Fruit fly (Drosophila melanogaster): ENCODE measurements around the gene mRpL22.
A peak's percentile ranks its signal among the peaks of the same experiment; 100 is the strongest.

mRpL22 gene

DNA sequence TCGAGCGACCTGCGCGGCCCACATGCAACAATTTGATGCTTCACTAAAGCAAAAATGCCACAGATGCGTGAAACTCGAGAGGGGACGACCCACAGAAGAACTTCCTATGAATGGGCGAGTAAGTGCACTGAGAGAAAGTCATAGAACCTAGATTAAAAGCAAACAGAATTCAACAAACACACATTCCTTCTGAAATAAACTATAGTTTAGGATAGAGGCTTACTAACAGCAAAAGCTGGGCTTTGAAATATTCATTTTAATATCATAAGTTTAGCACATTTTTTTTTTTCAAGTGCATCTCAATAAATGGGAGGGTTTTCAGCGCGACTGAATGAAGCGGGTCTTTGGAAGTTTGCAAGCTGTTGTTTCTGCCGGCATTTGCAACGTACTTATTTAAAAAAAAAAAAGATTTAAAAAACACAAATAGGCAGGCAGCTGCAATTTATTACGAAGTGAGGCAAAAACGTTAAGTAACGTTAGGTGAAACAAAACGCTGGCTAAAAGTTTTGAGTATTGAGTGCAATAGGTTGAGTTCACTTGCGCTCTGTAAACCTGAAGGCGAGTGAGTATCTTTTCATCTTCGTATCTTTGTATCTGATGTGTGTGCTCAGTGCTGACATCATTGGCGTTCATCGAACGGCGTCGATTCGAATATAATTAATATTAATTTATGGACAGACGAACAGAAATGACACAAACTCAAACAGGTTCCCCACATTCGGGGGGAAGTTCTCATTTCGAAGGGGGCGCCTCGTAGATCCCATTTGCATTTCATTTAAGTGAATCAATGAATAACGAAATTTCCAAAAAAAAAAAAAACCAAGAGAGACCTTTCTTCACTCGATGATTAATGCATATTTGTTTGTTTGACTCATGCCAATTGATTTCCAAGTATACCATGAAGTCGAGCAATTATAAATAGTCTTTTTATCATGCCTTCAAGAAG lies 10.6 kb upstream of the mRpL22 start (continued):
- peak; percentile 54 for TF ChIP-seq D19A (tag; optimal IDR thresholded peaks at IDR 0.05)
- TF ChIP-seq CG6854 (GFP tag; optimal IDR thresholded peaks at IDR 0.05), result no peak
- peak; percentile 1 for TF ChIP-seq ewg (GFP tag; optimal IDR thresholded peaks at IDR 0.05)
- TF ChIP-seq ssp (GFP tag; IDR thresholded peaks at IDR 0.05), result peak; percentile 47; the same call in 1 of the 2 replicates
- peak; percentile 7; the same call in 1 of the 3 replicates for TF ChIP-seq z (GFP tag; IDR thresholded peaks at IDR 0.05)
- peak; percentile 1 for TF ChIP-seq stwl (tag; optimal IDR thresholded peaks at IDR 0.05)
- TF ChIP-seq sqz (GFP tag; optimal IDR thresholded peaks at IDR 0.05), result no peak
- TF ChIP-seq CG9817 (tag; optimal IDR thresholded peaks at IDR 0.05), result no peak
- TF ChIP-seq CG12104 (GFP tag; optimal IDR thresholded peaks at IDR 0.05), result peak; percentile 5
- TF ChIP-seq CG16813 (GFP tag; IDR thresholded peaks at IDR 0.05; ENCODE audit: partially characterized antibody), result no peak
- TF ChIP-seq CG11398 (GFP tag; optimal IDR thresholded peaks at IDR 0.05), result no peak
- peak; percentile 56 for TF ChIP-seq HLH3B (GFP tag; IDR thresholded peaks at IDR 0.05)
- TF ChIP-seq Blimp-1 (GFP tag; optimal IDR thresholded peaks at IDR 0.05), result peak; percentile 73
- TF ChIP-seq YL-1 (GFP tag; optimal IDR thresholded peaks at IDR 0.05), result no peak
- TF ChIP-seq Bdp1 (GFP tag; optimal IDR thresholded peaks at IDR 0.05), result no peak
- peak; percentile 9 for TF ChIP-seq CG8944 (GFP tag; optimal IDR thresholded peaks at IDR 0.05)
- TF ChIP-seq CG3163 (GFP tag; optimal IDR thresholded peaks at IDR 0.05), result no peak
- no peak for TF ChIP-seq CG30020 (tag; optimal IDR thresholded peaks at IDR 0.05)
- TF ChIP-seq CG18476 (GFP tag; optimal IDR thresholded peaks at IDR 0.05), result peak; percentile 11
- no peak for TF ChIP-seq HLH4C (GFP tag; IDR thresholded peaks at IDR 0.05; ENCODE audit: partially characterized antibody)
- TF ChIP-seq Kr (GFP tag; optimal IDR thresholded peaks at IDR 0.05), result no peak
- TF ChIP-seq CG7928 (GFP tag; optimal IDR thresholded peaks at IDR 0.05), result no peak
- TF ChIP-seq CG10209 (GFP tag; optimal IDR thresholded peaks at IDR 0.05), result peak; percentile 27
- no peak for TF ChIP-seq pfk (GFP tag; optimal IDR thresholded peaks at IDR 0.05)
- TF ChIP-seq chm (GFP tag; IDR thresholded peaks at IDR 0.05), result peak; percentile 81; the same call in 1 of the 2 replicates
- peak; percentile 58 for TF ChIP-seq Camta (GFP tag; optimal IDR thresholded peaks at IDR 0.05)
- TF ChIP-seq tin (GFP tag; optimal IDR thresholded peaks at IDR 0.05), result peak; percentile 69
- no peak for TF ChIP-seq CG16779 (GFP tag; IDR thresholded peaks at IDR 0.05)
- peak; percentile 46; the same call in 1 of the 3 replicates for TF ChIP-seq ken (GFP tag; IDR thresholded peaks at IDR 0.05)
- no peak for TF ChIP-seq TFAM (GFP tag; optimal IDR thresholded peaks at IDR 0.05)
- peak; percentile 38 for TF ChIP-seq CG15696 (tag; optimal IDR thresholded peaks at IDR 0.05)
- TF ChIP-seq gt (GFP tag; IDR thresholded peaks at IDR 0.05), result peak; percentile 43; the same call in 1 of the 2 replicates
- no peak for TF ChIP-seq p53 (GFP tag; optimal IDR thresholded peaks at IDR 0.05)
- no peak for TF ChIP-seq CG15479 (GFP tag; optimal IDR thresholded peaks at IDR 0.05)
- 0 out of 3 replicates have a peak, but pooled peaks have one; percentile 40 for TF ChIP-seq CG11456 (GFP tag; IDR thresholded peaks at IDR 0.05)
- TF ChIP-seq ase (GFP tag; IDR thresholded peaks at IDR 0.05), result peak; percentile 46; the same call in 1 of the 3 replicates
- no peak for TF ChIP-seq Lhr (GFP tag; optimal IDR thresholded peaks at IDR 0.05)
- peak; percentile 10 for TF ChIP-seq Ets97D (GFP tag; optimal IDR thresholded peaks at IDR 0.05)
- peak; percentile 82 for TF ChIP-seq CG8765 (GFP tag; IDR thresholded peaks at IDR 0.05)
- no peak for TF ChIP-seq Adf1 (GFP tag; IDR thresholded peaks at IDR 0.05)
- TF ChIP-seq sob (GFP tag; IDR thresholded peaks at IDR 0.05), result peak; percentile 59; the same call in 1 of the 2 replicates
- no peak for TF ChIP-seq CG3407 (GFP tag; optimal IDR thresholded peaks at IDR 0.05)
- TF ChIP-seq CG4617 (GFP tag; optimal IDR thresholded peaks at IDR 0.05; ENCODE audit: borderline replicate concordance), result no peak
- peak; percentile 28 for TF ChIP-seq ems (GFP tag; optimal IDR thresholded peaks at IDR 0.05)
- TF ChIP-seq CG31388 (GFP tag; optimal IDR thresholded peaks at IDR 0.05), result no peak
- 0 out of 2 replicates have a peak, but pooled peaks have one; percentile 31 for TF ChIP-seq peb (GFP tag; IDR thresholded peaks at IDR 0.05)
- peak; percentile 75 for TF ChIP-seq CG7839 (tag; optimal IDR thresholded peaks at IDR 0.05)
- peak; percentile 71 for TF ChIP-seq CG9727 (GFP tag; optimal IDR thresholded peaks at IDR 0.05)

Data from whole organism, embryonic.